Fruit fly (Drosophila melanogaster) whole organism, embryonic: Measurements from ENCODE around the gene CG2076.

ENCODE experiments used
- Aef1 ChIP-seq: fragments of 200-800 bp; sonication (Bioruptor generic); IDR thresholded peaks from 3 replicates; pipeline ENCODE4 v1.3.6; 2022; ENCODE audit warnings: missing biosample characterization, missing genetic modification characterization
- B-H2 ChIP-seq: fragments of 200-800 bp; sonication (Bioruptor generic); optimal IDR thresholded peaks from 2 replicates; lab custom pipeline; 2018; ENCODE audit warnings: missing biosample characterization, mild to moderate bottlenecking, missing genetic modification characterization
- CG10267 ChIP-seq: fragments of 200-800 bp; sonication (Bioruptor generic); optimal IDR thresholded peaks from 2 replicates; lab custom pipeline; 2018; ENCODE audit warnings: missing biosample characterization, mild to moderate bottlenecking, missing genetic modification characterization, moderate library complexity
- CG11560 ChIP-seq: fragments of 200-800 bp; sonication (Bioruptor generic); IDR thresholded peaks from 3 replicates; pipeline ENCODE4 v1.3.6; 2022; ENCODE audit warnings: missing biosample characterization, missing genetic modification characterization
- CG12236 ChIP-seq: fragments of 200-800 bp; sonication (Bioruptor generic); optimal IDR thresholded peaks from 2 replicates; lab custom pipeline; 2016; ENCODE audit warnings: missing biosample characterization, missing genetic modification characterization
- CG12659 ChIP-seq: fragments of 200-800 bp; sonication (Bioruptor generic); optimal IDR thresholded peaks from 3 replicates; lab custom pipeline; 2017; ENCODE audit warnings: mild to moderate bottlenecking, missing biosample characterization, missing genetic modification reagents, missing genetic modification characterization
- CG12769 ChIP-seq: fragments of 200-800 bp; sonication (Bioruptor generic); optimal IDR thresholded peaks from 2 replicates; lab custom pipeline; 2019; ENCODE audit warnings: missing biosample characterization, mild to moderate bottlenecking, missing genetic modification characterization, moderate library complexity
- CG16779 ChIP-seq: fragments of 200-800 bp; sonication (Bioruptor generic); IDR thresholded peaks from 2 replicates; pipeline ENCODE4 v1.3.6; 2022; ENCODE audit warnings: missing biosample characterization, missing genetic modification characterization
- CG18599 ChIP-seq: fragments of 200-800 bp; sonication (Bioruptor generic); optimal IDR thresholded peaks from 3 replicates; lab custom pipeline; 2017; ENCODE audit warnings: missing biosample characterization, missing genetic modification characterization, mild to moderate bottlenecking, moderate library complexity, missing genetic modification reagents
- CG2202 ChIP-seq: fragments of 200-800 bp; sonication (Bioruptor generic); optimal IDR thresholded peaks from 2 replicates; lab custom pipeline; 2018; ENCODE audit warnings: missing biosample characterization, mild to moderate bottlenecking, missing genetic modification characterization
- CG30431 ChIP-seq: fragments of 200-800 bp; sonication (Bioruptor generic); optimal IDR thresholded peaks from 2 replicates; lab custom pipeline; 2017; ENCODE audit warnings: missing biosample characterization, missing genetic modification characterization
- CG31441 ChIP-seq: fragments of 200-800 bp; sonication (Bioruptor generic); IDR thresholded peaks from 2 replicates; pipeline ENCODE4 v1.3.6; 2022; ENCODE audit warnings: missing biosample characterization, missing genetic modification characterization
- CG33557 ChIP-seq: fragments of 200-800 bp; sonication (Bioruptor generic); optimal IDR thresholded peaks from 2 replicates; lab custom pipeline; 2019; ENCODE audit warnings: missing biosample characterization, mild to moderate bottlenecking, missing genetic modification characterization, moderate library complexity
- CG3407 ChIP-seq: fragments of 200-800 bp; sonication (Bioruptor generic); optimal IDR thresholded peaks from 2 replicates; lab custom pipeline; 2018; ENCODE audit warnings: missing biosample characterization, mild to moderate bottlenecking, missing genetic modification characterization
- CG4360 ChIP-seq: fragments of 200-800 bp; sonication (Bioruptor generic); IDR thresholded peaks from 2 replicates; pipeline ENCODE4 v1.3.6; 2022; ENCODE audit warnings: missing biosample characterization, missing genetic modification characterization
- CG4854 ChIP-seq: fragments of 200-800 bp; sonication (Bioruptor generic); optimal IDR thresholded peaks from 2 replicates; lab custom pipeline; 2016; ENCODE audit warnings: missing biosample characterization, missing genetic modification characterization, inconsistent platforms
- CG6272 ChIP-seq: fragments of 200-800 bp; sonication (Bioruptor generic); IDR thresholded peaks from 2 replicates; pipeline ENCODE4 v1.3.6; 2022; ENCODE audit warnings: missing biosample characterization, missing genetic modification characterization
- CG6654 ChIP-seq: fragments of 200-800 bp; sonication (Bioruptor generic); optimal IDR thresholded peaks from 2 replicates; lab custom pipeline; 2017; ENCODE audit warnings: missing biosample characterization, mild to moderate bottlenecking, missing genetic modification characterization
- CG6683 ChIP-seq: fragments of 200-800 bp; sonication (Bioruptor generic); optimal IDR thresholded peaks from 2 replicates; lab custom pipeline; 2017; ENCODE audit warnings: missing biosample characterization, mild to moderate bottlenecking, missing genetic modification characterization, missing genetic modification reagents
- CG8765 ChIP-seq: fragments of 200-800 bp; sonication (Bioruptor generic); IDR thresholded peaks from 2 replicates; pipeline ENCODE4 v1.3.6; 2022; ENCODE audit warnings: missing biosample characterization, missing genetic modification characterization
- CG9609 ChIP-seq: fragments of 200-800 bp; sonication (Bioruptor generic); optimal IDR thresholded peaks from 3 replicates; lab custom pipeline; 2016; ENCODE audit warnings: missing biosample characterization, missing genetic modification characterization
- CG9932 ChIP-seq: fragments of 200-800 bp; sonication (Bioruptor generic); IDR thresholded peaks from 2 replicates; pipeline ENCODE4 v1.3.6; 2022; ENCODE audit warnings: missing biosample characterization, missing genetic modification characterization
- E2f2 ChIP-seq: fragments of 200-800 bp; sonication (Bioruptor generic); IDR thresholded peaks from 2 replicates; pipeline ENCODE4 v1.3.6; 2022; ENCODE audit warnings: missing biosample characterization, missing genetic modification characterization
- HmgZ ChIP-seq: fragments of 200-800 bp; sonication (Bioruptor generic); optimal IDR thresholded peaks from 2 replicates; lab custom pipeline; 2018; ENCODE audit warnings: missing biosample characterization, mild to moderate bottlenecking, missing genetic modification characterization
- Max ChIP-seq: fragments of 200-800 bp; sonication (Bioruptor generic); optimal IDR thresholded peaks from 2 replicates; lab custom pipeline; 2016; ENCODE audit warnings: missing biosample characterization, mild to moderate bottlenecking, missing genetic modification characterization
- Mes4 ChIP-seq: fragments of 200-800 bp; sonication (Bioruptor generic); optimal IDR thresholded peaks from 2 replicates; lab custom pipeline; 2016; ENCODE audit warnings: missing biosample characterization, missing genetic modification characterization
- Mrtf ChIP-seq: fragments of 200-800 bp; sonication (Bioruptor generic); IDR thresholded peaks from 3 replicates; pipeline ENCODE4 v1.3.6; 2022; ENCODE audit warnings: missing biosample characterization, missing genetic modification characterization
- NFAT ChIP-seq: fragments of 200-800 bp; sonication (Bioruptor generic); IDR thresholded peaks from 2 replicates; pipeline ENCODE4 v1.3.6; 2022; ENCODE audit warnings: missing biosample characterization, missing genetic modification characterization
- Taf1 ChIP-seq: fragments of 200-800 bp; sonication (Bioruptor generic); IDR thresholded peaks from 2 replicates; pipeline ENCODE4 v1.3.6; 2022; ENCODE audit warnings: missing biosample characterization, missing genetic modification characterization
- chif ChIP-seq, 2 experiments: fragments of 200-800 bp; sonication (Bioruptor generic); optimal IDR thresholded peaks; 3 replicates each; lab custom pipeline; 2016; ENCODE audit warnings: missing biosample characterization in 2 of 2, missing genetic modification characterization in 2 of 2
- chn ChIP-seq: fragments of 200-800 bp; sonication (Bioruptor generic); optimal IDR thresholded peaks from 2 replicates; lab custom pipeline; 2016; ENCODE audit warnings: missing biosample characterization, missing genetic modification characterization
- crc ChIP-seq: fragments of 200-800 bp; sonication (Bioruptor generic); optimal IDR thresholded peaks from 2 replicates; lab custom pipeline; 2016; ENCODE audit warnings: missing biosample characterization, missing genetic modification characterization
- dan ChIP-seq: fragments of 200-800 bp; sonication (Bioruptor generic); IDR thresholded peaks from 2 replicates; pipeline ENCODE4 v1.3.6; 2022; ENCODE audit warnings: missing biosample characterization, missing genetic modification characterization
- dm ChIP-seq: fragments of 200-800 bp; sonication (Bioruptor generic); optimal IDR thresholded peaks from 3 replicates; lab custom pipeline; 2016; ENCODE audit warnings: missing biosample characterization, missing genetic modification characterization
- gce ChIP-seq: fragments of 200-800 bp; sonication (Bioruptor generic); IDR thresholded peaks from 3 replicates; pipeline ENCODE4 v1.3.6; 2022; ENCODE audit warnings: missing biosample characterization, missing genetic modification characterization
- gcm2 ChIP-seq: fragments of 200-800 bp; sonication (Bioruptor generic); optimal IDR thresholded peaks from 2 replicates; lab custom pipeline; 2016; ENCODE audit warnings: missing biosample characterization, missing genetic modification characterization
- gt ChIP-seq: fragments of 200-800 bp; sonication (Bioruptor generic); IDR thresholded peaks from 2 replicates; pipeline ENCODE4 v1.3.6; 2022; ENCODE audit warnings: missing biosample characterization, missing genetic modification characterization
- ham ChIP-seq: fragments of 200-800 bp; sonication (Bioruptor generic); IDR thresholded peaks from 2 replicates; pipeline ENCODE4 v1.3.6; 2022; ENCODE audit warnings: missing biosample characterization, missing genetic modification characterization
- insv ChIP-seq, 2 experiments: fragments of 200-800 bp; sonication (Bioruptor generic); optimal IDR thresholded peaks; 3 replicates each; lab custom pipeline; 2016 to 2018; ENCODE audit warnings: missing biosample characterization in 2 of 2, missing genetic modification characterization in 2 of 2
- pan ChIP-seq, 4 experiments: fragments of >200 bp in 3 of 4; fragments of 200-800 bp in 1 of 4; sonication (Bioruptor generic) in 1 of 4; optimal IDR thresholded peaks in 3 of 4; IDR thresholded peaks in 1 of 4; 2 replicates each; pipeline versions ENCODE4 v1.3.6 to Lab custom; 2017 to 2022; ENCODE audit warnings: missing biosample characterization in 2 of 4, missing genetic modification characterization in 2 of 4, mixed read lengths in 1 of 4
- ranshi ChIP-seq: fragments of 200-800 bp; sonication (Bioruptor generic); IDR thresholded peaks from 2 replicates; pipeline ENCODE4 v1.3.6; 2022; ENCODE audit warnings: missing biosample characterization, missing genetic modification characterization
- repo ChIP-seq: fragments of 200-800 bp; sonication (Bioruptor generic); optimal IDR thresholded peaks from 2 replicates; lab custom pipeline; 2016; ENCODE audit warnings: missing biosample characterization, missing genetic modification characterization
- ro ChIP-seq: fragments of 200-800 bp; sonication (Bioruptor generic); IDR thresholded peaks from 2 replicates; pipeline ENCODE4 v1.3.6; 2022; ENCODE audit warnings: missing biosample characterization, missing genetic modification characterization
- salm ChIP-seq: fragments of 200-800 bp; sonication (Bioruptor generic); optimal IDR thresholded peaks from 2 replicates; lab custom pipeline; 2018; ENCODE audit warnings: missing biosample characterization, mild to moderate bottlenecking, missing genetic modification characterization
- sd ChIP-seq: fragments of 200-800 bp; sonication (Bioruptor generic); optimal IDR thresholded peaks from 3 replicates; lab custom pipeline; 2018; ENCODE audit warnings: missing biosample characterization, mild to moderate bottlenecking, missing genetic modification characterization, moderate library complexity
- seq ChIP-seq: fragments of 200-800 bp; sonication (Bioruptor generic); IDR thresholded peaks from 2 replicates; pipeline ENCODE4 v1.3.6; 2022; ENCODE audit warnings: missing biosample characterization, missing genetic modification characterization
- tgo ChIP-seq: fragments of 200-800 bp; sonication (Bioruptor generic); IDR thresholded peaks from 3 replicates; pipeline ENCODE4 v1.3.6; 2022; ENCODE audit warnings: missing biosample characterization, missing genetic modification characterization
- tna ChIP-seq: fragments of 200-800 bp; sonication (Bioruptor generic); IDR thresholded peaks from 2 replicates; pipeline ENCODE4 v1.3.6; 2022; ENCODE audit warnings: missing biosample characterization, missing genetic modification characterization; ENCODE audit not compliant: partially characterized antibody
- tup ChIP-seq: fragments of 200-800 bp; sonication (Bioruptor generic); optimal IDR thresholded peaks from 2 replicates; lab custom pipeline; 2016; ENCODE audit warnings: missing biosample characterization, mild to moderate bottlenecking, missing genetic modification characterization, moderate library complexity
- zen ChIP-seq: fragments of 200-800 bp; sonication (Bioruptor generic); optimal IDR thresholded peaks from 3 replicates; lab custom pipeline; 2018; ENCODE audit warnings: missing biosample characterization, mild to moderate bottlenecking, missing genetic modification characterization, moderate library complexity

CG2076 gene

DNA sequence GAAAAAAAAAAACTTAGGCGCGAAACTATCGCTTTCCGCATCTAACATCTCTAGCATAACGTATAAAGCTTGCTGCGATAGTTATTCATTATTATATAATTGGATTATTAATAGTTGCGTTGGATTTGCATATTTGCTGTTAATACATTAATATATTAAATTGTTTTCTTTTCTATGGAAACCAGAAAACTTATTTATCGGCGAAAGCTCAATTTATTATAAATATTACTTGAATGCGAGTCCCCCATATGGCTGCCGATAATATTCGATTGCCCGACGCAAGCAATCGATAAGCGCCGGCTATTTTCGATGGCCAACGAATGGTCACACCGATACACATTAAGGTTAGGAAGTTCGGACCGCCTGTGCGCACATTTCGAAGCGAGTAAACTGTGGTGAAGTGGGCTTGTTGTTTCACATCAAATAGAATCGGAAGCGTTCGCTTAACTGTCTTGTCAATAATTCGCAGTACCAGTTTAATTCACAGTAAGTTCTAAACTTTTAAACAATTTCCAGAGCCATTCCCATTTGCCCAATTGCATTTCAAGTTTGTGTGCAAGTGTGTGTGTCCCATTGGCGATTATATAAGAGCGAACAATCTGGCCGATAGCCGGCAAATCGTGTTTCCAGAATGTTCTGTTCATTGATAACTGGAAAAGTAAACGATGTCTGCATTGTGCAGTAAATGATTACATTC is 18.3 kb downstream of the CG2076 start, which contains the start of gene Hsp60A (continued):
- TF ChIP-seq Max (GFP tag; lab: Kevin White, UChicago) (peak; percentile 65), repo (no peak), CG6683 (GFP tag; lab: Kevin White, UChicago) (no peak), ranshi (GFP tag; lab: Robert Waterston, UW) (no peak; the same call in 1 of the 2 replicates), Mes4 (GFP tag; lab: Kevin White, UChicago) (no peak), HmgZ (peak; percentile 10), CG9609 (GFP tag; lab: Kevin White, UChicago) (no peak), B-H2 (GFP tag; lab: Kevin White, UChicago) (peak; percentile 47), ham (GFP tag; lab: Robert Waterston, UW) (no peak), CG16779 (GFP tag; lab: Robert Waterston, UW) (no peak), crc (GFP tag; lab: Kevin White, UChicago) (no peak), CG6272 (GFP tag; lab: Robert Waterston, UW) (no peak), chn (GFP tag; lab: Kevin White, UChicago) (peak; percentile 37), Aef1 (GFP tag; lab: Robert Waterston, UW) (0 out of 3 replicates have a peak, but pooled peaks have one; percentile 19), CG11560 (peak; percentile 98), CG4360 (GFP tag; lab: Robert Waterston, UW) (no peak), CG2202 (tag; lab: Kevin White, UChicago) (no peak), E2f2 (GFP tag; lab: Robert Waterston, UW) (peak; percentile 92), salm (no peak), tna (GFP tag; lab: Robert Waterston, UW) (peak; percentile 82), seq (GFP tag; lab: Robert Waterston, UW) (no peak), tup (GFP tag; lab: Kevin White, UChicago) (peak; percentile 38), CG6654 (GFP tag; lab: Kevin White, UChicago) (no peak), CG18599 (GFP tag; lab: Kevin White, UChicago) (peak; percentile 47), NFAT (GFP tag; lab: Robert Waterston, UW) (no peak), dan (GFP tag; lab: Robert Waterston, UW) (no peak), CG3407 (GFP tag; lab: Kevin White, UChicago) (no peak), CG31441 (peak; percentile 51), tgo (GFP tag; lab: Robert Waterston, UW) (peak; percentile 42; the same call in 1 of the 3 replicates), sd (tag; lab: Kevin White, UChicago) (no peak), insv (GFP tag; optimal IDR thresholded peaks at IDR 0.05; lab: Kevin White, UChicago) (no peak), CG4854 (peak; percentile 8), chif (GFP tag; optimal IDR thresholded peaks at IDR 0.05; lab: Kevin White, UChicago) (no peak), zen (peak; percentile 40), ro (GFP tag; lab: Robert Waterston, UW) (no peak), gt (GFP tag; lab: Robert Waterston, UW) (no peak), gcm2 (GFP tag; lab: Kevin White, UChicago) (no peak), Taf1 (GFP tag; lab: Robert Waterston, UW) (no peak), CG33557 (GFP tag; lab: Kevin White, UChicago) (peak; percentile 35), CG12769 (no peak), dm (GFP tag; lab: Kevin White, UChicago) (no peak), CG10267 (tag; lab: Kevin White, UChicago) (peak; percentile 58), CG8765 (GFP tag; lab: Robert Waterston, UW) (no peak), CG30431 (GFP tag; lab: Kevin White, UChicago) (no peak), pan (optimal IDR thresholded peaks at IDR 0.05; lab: Kevin White, UChicago) (no peak), pan (GFP tag; optimal IDR thresholded peaks at IDR 0.05 in 1 of 2, IDR thresholded peaks at IDR 0.05 in 1 of 2) (peak in 1 of 2 experiments; percentile 39), CG9932 (GFP tag; lab: Robert Waterston, UW) (peak; percentile 69), CG12659 (GFP tag; lab: Kevin White, UChicago) (peak; percentile 54), CG12236 (no peak), Mrtf (no peak), gce (GFP tag; lab: Robert Waterston, UW) (no peak)
